Fruit fly (Drosophila melanogaster): ENCODE results near the gene Atg17.

DNA sequence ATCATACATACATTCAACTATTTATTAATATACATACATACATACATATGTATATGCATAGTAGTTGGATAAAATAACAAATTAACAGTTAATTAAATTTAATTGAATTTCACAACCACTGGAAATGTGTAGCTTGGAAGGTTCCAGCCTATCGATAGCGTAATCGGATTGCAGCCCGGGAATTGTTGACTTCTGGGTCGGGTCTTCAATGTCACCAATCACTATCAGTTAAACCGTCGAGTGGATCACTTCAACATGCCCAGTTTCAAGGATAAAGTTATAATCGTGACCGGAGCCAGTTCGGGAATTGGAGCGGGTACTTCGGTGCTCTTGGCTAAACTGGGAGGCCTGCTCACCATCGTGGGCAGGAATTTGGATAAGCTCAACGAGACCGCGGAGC, 36.1 kb upstream of the Atg17 start, which contains the start of gene CG12171:
- TF ChIP-seq CG6272 (GFP tag; IDR thresholded peaks at IDR 0.05) (no peak), CG16813 (GFP tag; IDR thresholded peaks at IDR 0.05; ENCODE audit: partially characterized antibody) (peak; percentile 39; the same call in 1 of the 3 replicates), CG9609 (GFP tag; optimal IDR thresholded peaks at IDR 0.05) (no peak), CG4707 (GFP tag; optimal IDR thresholded peaks at IDR 0.05) (no peak), Hmr (GFP tag; optimal IDR thresholded peaks at IDR 0.05) (no peak), zfh1 (GFP tag; IDR thresholded peaks at IDR 0.05) (no peak), NFAT (GFP tag; IDR thresholded peaks at IDR 0.05) (no peak)
